Worm (Caenorhabditis elegans) whole organism, young adult: ENCODE data around the gene Y73B6BL.270.

Experiments used
- B0261.1 ChIP-seq: sonication (generic microtip); optimal IDR thresholded peaks from 2 replicates; lab custom pipeline; 2016; ENCODE audit warnings: mild to moderate bottlenecking, missing genetic modification characterization, moderate library complexity, missing compliant biosample characterization
- F10E7.11 ChIP-seq: sonication (generic microtip); optimal IDR thresholded peaks from 2 replicates; lab custom pipeline; 2017; ENCODE audit warnings: mild to moderate bottlenecking, missing genetic modification characterization, moderate library complexity, missing compliant biosample characterization
- F23B12.7 ChIP-seq: sonication (generic microtip); optimal IDR thresholded peaks from 2 replicates; lab custom pipeline; 2017; ENCODE audit warnings: missing genetic modification characterization, mild to moderate bottlenecking, missing compliant biosample characterization, antibody characterized with exemption, moderate library complexity; ENCODE audit not compliant: insufficient read depth
- F33H1.4 ChIP-seq: fragments of 200-800 bp; sonication (Bioruptor generic); IDR thresholded peaks from 2 replicates; pipeline ENCODE4 v1.3.6; 2022; ENCODE audit warnings: missing genetic modification reagents, missing genetic modification characterization, missing compliant biosample characterization
- F37B4.10 ChIP-seq: fragments of 200-800 bp; sonication (Bioruptor generic); IDR thresholded peaks from 2 replicates; pipeline ENCODE4 v1.3.6; 2022; ENCODE audit warnings: missing genetic modification characterization, missing compliant biosample characterization
- F49E8.2 ChIP-seq: sonication (generic microtip); optimal IDR thresholded peaks from 3 replicates; lab custom pipeline; 2017; ENCODE audit warnings: missing genetic modification characterization, mild to moderate bottlenecking, missing compliant biosample characterization, antibody characterized with exemption, moderate library complexity; ENCODE audit not compliant: insufficient read depth
- F52B5.7 ChIP-seq: sonication (generic microtip); optimal IDR thresholded peaks from 2 replicates; lab custom pipeline; 2016; ENCODE audit warnings: mild to moderate bottlenecking, missing genetic modification characterization, missing compliant biosample characterization
- F57C9.4 ChIP-seq: sonication (generic microtip); optimal IDR thresholded peaks from 2 replicates; lab custom pipeline; 2017; ENCODE audit warnings: mild to moderate bottlenecking, missing genetic modification characterization, missing compliant biosample characterization
- T26A5.8 ChIP-seq: sonication (generic microtip); optimal IDR thresholded peaks from 2 replicates; lab custom pipeline; 2016; ENCODE audit warnings: missing genetic modification characterization, missing compliant biosample characterization
- Y95B8A.8 ChIP-seq: fragments of 200-800 bp; sonication (Bioruptor generic); IDR thresholded peaks from 2 replicates; pipeline ENCODE4 v1.3.6; 2022; ENCODE audit warnings: missing genetic modification reagents, missing genetic modification characterization, missing compliant biosample characterization
- ama-1 ChIP-seq, 3 experiments: fragments of 150-350 bp in 1 of 3; sonication (generic microtip) in 2 of 3; optimal IDR thresholded peaks; 2 replicates each; lab custom pipeline; 2014 to 2018; ENCODE audit warnings: missing biosample characterization in 2 of 3, missing genetic modification characterization in 2 of 3, missing genetic modification reagents in 2 of 3
- aptf-3 ChIP-seq: fragments of 200-800 bp; sonication (Bioruptor generic); IDR thresholded peaks from 2 replicates; pipeline ENCODE4 v1.3.6; 2022; ENCODE audit warnings: missing genetic modification characterization, missing compliant biosample characterization
- attf-5 ChIP-seq: fragments of 200-800 bp; sonication (Bioruptor generic); optimal IDR thresholded peaks from 2 replicates; lab custom pipeline; 2018; ENCODE audit warnings: mild to moderate bottlenecking, missing genetic modification characterization, missing compliant biosample characterization
- attf-6 ChIP-seq: fragments of 200-800 bp; sonication (Bioruptor generic); IDR thresholded peaks from 2 replicates; pipeline ENCODE4 v1.3.6; 2022; ENCODE audit warnings: missing genetic modification reagents, missing genetic modification characterization, missing compliant biosample characterization
- ccch-3 ChIP-seq: fragments of 200-800 bp; sonication (Bioruptor generic); optimal IDR thresholded peaks from 2 replicates; lab custom pipeline; 2018; ENCODE audit warnings: mild to moderate bottlenecking, missing genetic modification characterization, missing compliant biosample characterization
- cebp-1 ChIP-seq, 2 experiments: fragments of 200-800 bp in 1 of 2; sonication (Bioruptor generic) in 1 of 2; sonication (generic microtip) in 1 of 2; IDR thresholded peaks in 1 of 2; optimal IDR thresholded peaks in 1 of 2; 2 replicates each; pipeline versions ENCODE4 v1.3.6 to Lab custom; 2017 to 2022; ENCODE audit warnings: missing compliant biosample characterization in 2 of 2, missing genetic modification characterization in 2 of 2, mild to moderate bottlenecking in 1 of 2, missing genetic modification reagents in 1 of 2, moderate library complexity in 1 of 2
- ceh-100 ChIP-seq: fragments of 200-800 bp; sonication (Bioruptor generic); IDR thresholded peaks from 2 replicates; pipeline ENCODE4 v1.3.6; 2022; ENCODE audit warnings: missing genetic modification reagents, missing genetic modification characterization, missing compliant biosample characterization
- ceh-79 ChIP-seq: sonication (generic microtip); optimal IDR thresholded peaks from 2 replicates; lab custom pipeline; 2017; ENCODE audit warnings: mild to moderate bottlenecking, missing genetic modification characterization, missing compliant biosample characterization
- die-1 ChIP-seq: sonication (generic microtip); optimal IDR thresholded peaks from 2 replicates; lab custom pipeline; 2016; ENCODE audit warnings: missing genotype, mild to moderate bottlenecking, missing genetic modification characterization, missing compliant biosample characterization
- dpl-1 ChIP-seq: fragments of 150-350 bp; optimal IDR thresholded peaks from 2 replicates; lab custom pipeline; 2014; ENCODE audit warnings: missing biosample characterization, missing genetic modification reagents, missing genetic modification characterization
- egl-18 ChIP-seq: fragments of 200-800 bp; sonication (Bioruptor generic); IDR thresholded peaks from 2 replicates; pipeline ENCODE4 v1.3.6; 2022; ENCODE audit warnings: missing genetic modification reagents, missing genetic modification characterization, missing compliant biosample characterization
- egrh-3 ChIP-seq: fragments of 200-800 bp; sonication (Bioruptor generic); IDR thresholded peaks from 2 replicates; pipeline ENCODE4 v1.3.6; 2022; ENCODE audit warnings: missing genetic modification reagents, missing genetic modification characterization, missing compliant biosample characterization
- ekl-4 ChIP-seq: fragments of 200-800 bp; sonication (Bioruptor generic); IDR thresholded peaks from 2 replicates; pipeline ENCODE4 v1.3.6; 2022; ENCODE audit warnings: missing genetic modification reagents, missing genetic modification characterization, missing compliant biosample characterization
- hlh-26 ChIP-seq: fragments of 200-800 bp; sonication (Bioruptor generic); conservative IDR thresholded peaks from 2 replicates; pipeline ENCODE4 v1.3.6; 2022; ENCODE audit warnings: missing genetic modification reagents, missing genetic modification characterization, missing compliant biosample characterization
- let-526 ChIP-seq: fragments of 200-800 bp; sonication (Bioruptor generic); IDR thresholded peaks from 2 replicates; pipeline ENCODE4 v1.3.6; 2022; ENCODE audit warnings: missing genetic modification reagents, missing genetic modification characterization, missing compliant biosample characterization
- lin-54 ChIP-seq: fragments of 200-800 bp; sonication (Bioruptor generic); optimal IDR thresholded peaks from 2 replicates; lab custom pipeline; 2018; ENCODE audit warnings: mild to moderate bottlenecking, missing genetic modification characterization, missing compliant biosample characterization
- lsl-1 ChIP-seq: fragments of 200-800 bp; sonication (Bioruptor generic); optimal IDR thresholded peaks from 2 replicates; lab custom pipeline; 2018; ENCODE audit warnings: mild to moderate bottlenecking, missing genetic modification characterization, moderate library complexity, missing compliant biosample characterization
- lsy-27 ChIP-seq: sonication (generic microtip); optimal IDR thresholded peaks from 2 replicates; lab custom pipeline; 2017; ENCODE audit warnings: missing genetic modification characterization, mild to moderate bottlenecking, missing compliant biosample characterization, antibody characterized with exemption, missing genotype, borderline replicate concordance; ENCODE audit not compliant: insufficient read depth
- madf-10 ChIP-seq: sonication (generic microtip); optimal IDR thresholded peaks from 2 replicates; lab custom pipeline; 2016; ENCODE audit warnings: mild to moderate bottlenecking, missing genetic modification characterization, missing compliant biosample characterization
- madf-3 ChIP-seq: fragments of 200-800 bp; sonication (Bioruptor generic); IDR thresholded peaks from 2 replicates; pipeline ENCODE4 v1.3.6; 2022; ENCODE audit warnings: missing genetic modification reagents, missing genetic modification characterization, missing compliant biosample characterization
- mel-28 ChIP-seq: sonication (generic microtip); optimal IDR thresholded peaks from 2 replicates; lab custom pipeline; 2016; ENCODE audit warnings: borderline replicate concordance, mild to moderate bottlenecking, missing genetic modification characterization, missing compliant biosample characterization
- mxl-1 ChIP-seq: sonication (generic microtip); optimal IDR thresholded peaks from 2 replicates; lab custom pipeline; 2016; ENCODE audit warnings: missing genetic modification characterization, missing compliant biosample characterization
- nfya-2 ChIP-seq: fragments of 200-800 bp; sonication (Bioruptor generic); IDR thresholded peaks from 2 replicates; pipeline ENCODE4 v1.3.6; 2022; ENCODE audit warnings: missing genetic modification reagents, missing genetic modification characterization, missing compliant biosample characterization
- nhr-179 ChIP-seq: sonication (generic microtip); optimal IDR thresholded peaks from 2 replicates; lab custom pipeline; 2016; ENCODE audit warnings: mild to moderate bottlenecking, missing genetic modification characterization, missing compliant biosample characterization
- nhr-80 ChIP-seq: sonication (generic microtip); optimal IDR thresholded peaks from 2 replicates; lab custom pipeline; 2016; ENCODE audit warnings: missing genetic modification characterization, missing compliant biosample characterization
- nhr-90 ChIP-seq: sonication (generic microtip); optimal IDR thresholded peaks from 2 replicates; lab custom pipeline; 2016; ENCODE audit warnings: missing genotype, mild to moderate bottlenecking, missing genetic modification characterization, missing compliant biosample characterization
- pha-4 ChIP-seq: fragments of 150-350 bp; sonication (generic microtip); optimal IDR thresholded peaks from 2 replicates; lab custom pipeline; 2014; ENCODE audit warnings: missing biosample characterization, missing genetic modification reagents, missing genetic modification characterization
- snpc-4 ChIP-seq, 5 experiments: fragments of 150-350 bp in 1 of 5; sonication (generic microtip) in 4 of 5; optimal IDR thresholded peaks; 2 replicates each; lab custom pipeline; 2014 to 2018; ENCODE audit warnings: missing genetic modification characterization in 5 of 5, missing biosample characterization in 3 of 5, antibody characterized with exemption in 2 of 5, mild to moderate bottlenecking in 2 of 5, missing compliant biosample characterization in 2 of 5, missing genotype in 2 of 5, moderate library complexity in 2 of 5, missing genetic modification reagents in 1 of 5
- somi-1 ChIP-seq: fragments of 200-800 bp; sonication (Bioruptor generic); optimal IDR thresholded peaks from 2 replicates; lab custom pipeline; 2018; ENCODE audit warnings: mild to moderate bottlenecking, missing genetic modification characterization, missing compliant biosample characterization
- sptf-2 ChIP-seq: fragments of 200-800 bp; sonication (Bioruptor generic); optimal IDR thresholded peaks from 2 replicates; lab custom pipeline; 2018; ENCODE audit warnings: mild to moderate bottlenecking, missing genetic modification characterization, missing compliant biosample characterization
- tbx-9 ChIP-seq: sonication (generic microtip); optimal IDR thresholded peaks from 2 replicates; lab custom pipeline; 2016; ENCODE audit warnings: borderline replicate concordance, missing genetic modification characterization, inconsistent platforms, missing compliant biosample characterization
- unc-62 ChIP-seq: fragments of 150-350 bp; optimal IDR thresholded peaks from 2 replicates; lab custom pipeline; 2014; ENCODE audit warnings: missing biosample characterization, missing genetic modification reagents, missing genetic modification characterization
- ztf-18 ChIP-seq: sonication (generic microtip); optimal IDR thresholded peaks from 2 replicates; lab custom pipeline; 2016; ENCODE audit warnings: missing genotype, mild to moderate bottlenecking, missing genetic modification characterization, missing compliant biosample characterization
- ztf-3 ChIP-seq: fragments of 200-800 bp; sonication (Bioruptor generic); optimal IDR thresholded peaks from 2 replicates; lab custom pipeline; 2018; ENCODE audit warnings: mild to moderate bottlenecking, missing genetic modification characterization, missing compliant biosample characterization
- ztf-6 ChIP-seq: fragments of 200-800 bp; sonication (Bioruptor generic); IDR thresholded peaks from 2 replicates; pipeline ENCODE4 v1.3.6; 2022; ENCODE audit warnings: missing genetic modification reagents, missing genetic modification characterization, missing compliant biosample characterization

The Y73B6BL.270 gene

ce11 chrIV:6335908-6336307, 29.2 kb upstream of the Y73B6BL.270 start, which contains the start of gene mif-4:
Gene mif-4, minus strand, starts transcription at chrIV:6335994.
- TF ChIP-seq cebp-1 (GFP tag; IDR thresholded peaks at IDR 0.05; lab: Robert Waterston, UW) (no peak), cebp-1 (tag; optimal IDR thresholded peaks at IDR 0.05; lab: Kevin White, UChicago) (peak; percentile 51), F49E8.2 (tag; lab: Kevin White, UChicago) (no peak), attf-6 (GFP tag; lab: Robert Waterston, UW) (no peak)
- TF ChIP-seq, all 124 proteins: peak for 1

ce11 chrIV:6336748-6337147, 28.4 kb upstream of the Y73B6BL.270 start:
- TF ChIP-seq ztf-18 (tag; lab: Kevin White, UChicago), result peak; percentile 55
- peak; percentile 81 for TF ChIP-seq ztf-3 (GFP tag; lab: Kevin White, UChicago)
- TF ChIP-seq pha-4 (tag; lab: Kevin White, UChicago), result no peak
- peak; percentile 98 for TF ChIP-seq attf-5 (GFP tag; lab: Kevin White, UChicago)
- no peak for TF ChIP-seq ccch-3 (GFP tag; lab: Kevin White, UChicago)
- TF ChIP-seq madf-3, result 0 out of 2 replicates have a peak, but pooled peaks have one; percentile 15
- no peak for TF ChIP-seq tbx-9
- TF ChIP-seq F37B4.10 (GFP tag; lab: Robert Waterston, UW), result 0 out of 2 replicates have a peak, but pooled peaks have one; percentile 19
- TF ChIP-seq hlh-26 (GFP tag; lab: Robert Waterston, UW), result no peak
- TF ChIP-seq nfya-2 (GFP tag; lab: Robert Waterston, UW), result no peak
- no peak for TF ChIP-seq nhr-179 (tag; lab: Kevin White, UChicago)
- peak; percentile 5 for TF ChIP-seq sptf-2
- peak; percentile 70 for TF ChIP-seq F10E7.11 (tag; lab: Kevin White, UChicago)
- TF ChIP-seq nhr-90 (tag; lab: Kevin White, UChicago), result peak; percentile 78
- no peak for TF ChIP-seq snpc-4 (GFP tag; optimal IDR thresholded peaks at IDR 0.05; lab: Kevin White, UChicago)
- peak; percentile 25 to 73 (median 66) for TF ChIP-seq snpc-4 (tag; optimal IDR thresholded peaks at IDR 0.05; lab: Kevin White, UChicago)
- TF ChIP-seq lin-54 (GFP tag; lab: Kevin White, UChicago), result peak; percentile 70
- TF ChIP-seq ztf-6 (GFP tag; lab: Robert Waterston, UW), result no peak
- peak; percentile 16 for TF ChIP-seq dpl-1 (GFP tag; lab: Kevin White, UChicago)
- peak; percentile 99 for TF ChIP-seq somi-1
- TF ChIP-seq madf-10, result peak; percentile 83
- 0 out of 2 replicates have a peak, but pooled peaks have one; percentile 5 for TF ChIP-seq egrh-3 (GFP tag; lab: Robert Waterston, UW)
- TF ChIP-seq ama-1 (optimal IDR thresholded peaks at IDR 0.05; lab: Kevin White, UChicago), result no peak
- TF ChIP-seq ama-1 (GFP tag; optimal IDR thresholded peaks at IDR 0.05; lab: Kevin White, UChicago), result peak in 1 of 2 experiments; percentile 55
- TF ChIP-seq ekl-4 (GFP tag; lab: Robert Waterston, UW), result peak; percentile 89
- peak; percentile 17 for TF ChIP-seq ceh-79 (tag; lab: Kevin White, UChicago)
- TF ChIP-seq F33H1.4 (GFP tag; lab: Robert Waterston, UW), result peak; percentile 56
- peak; percentile 75 for TF ChIP-seq unc-62 (GFP tag; lab: Kevin White, UChicago)
- peak; percentile 63 for TF ChIP-seq mel-28
- peak; percentile 95 for TF ChIP-seq nhr-80 (tag; lab: Kevin White, UChicago)
- TF ChIP-seq die-1, result peak; percentile 34
- no peak for TF ChIP-seq F23B12.7 (tag; lab: Kevin White, UChicago)
- no peak for TF ChIP-seq aptf-3
- TF ChIP-seq T26A5.8, result no peak
- no peak for TF ChIP-seq lsl-1 (GFP tag; lab: Kevin White, UChicago)
- TF ChIP-seq lsy-27 (tag; lab: Kevin White, UChicago), result no peak
- TF ChIP-seq B0261.1 (tag; lab: Kevin White, UChicago), result peak; percentile 2
- peak; percentile 45 for TF ChIP-seq ceh-100 (GFP tag; lab: Robert Waterston, UW)
- TF ChIP-seq F49E8.2 (tag; lab: Kevin White, UChicago), result no peak
- no peak for TF ChIP-seq mxl-1 (tag; lab: Kevin White, UChicago)
- peak; percentile 77; the same call in 1 of the 2 replicates for TF ChIP-seq Y95B8A.8 (GFP tag; lab: Robert Waterston, UW)
- no peak for TF ChIP-seq egl-18 (GFP tag; lab: Robert Waterston, UW)
- peak; percentile 83 for TF ChIP-seq let-526 (GFP tag; lab: Robert Waterston, UW)
- TF ChIP-seq F52B5.7 (tag; lab: Kevin White, UChicago), result peak; percentile 58
- TF ChIP-seq F57C9.4 (tag; lab: Kevin White, UChicago), result no peak
